Worm (Caenorhabditis elegans) whole organism, late embryonic: ENCODE results near the gene sam-10.

Experiments
- ceh-18 ChIP-seq: sonication (generic microtip); optimal IDR thresholded peaks from 2 replicates; lab custom pipeline; 2016; ENCODE audit warnings: missing genetic modification characterization, missing compliant biosample characterization
- elt-2 ChIP-seq: sonication (generic microtip); optimal IDR thresholded peaks from 2 replicates; lab custom pipeline; 2016; ENCODE audit warnings: missing genetic modification reagents, missing genetic modification characterization, missing compliant biosample characterization
- ets-4 ChIP-seq: sonication (generic microtip); optimal IDR thresholded peaks from 2 replicates; lab custom pipeline; 2016; ENCODE audit warnings: missing genetic modification characterization, missing compliant biosample characterization
- lim-6 ChIP-seq: sonication (generic microtip); optimal IDR thresholded peaks from 2 replicates; lab custom pipeline; 2016; ENCODE audit warnings: missing genetic modification characterization, missing compliant biosample characterization
- nhr-11 ChIP-seq: fragments of 150-350 bp; optimal IDR thresholded peaks from 2 replicates; lab custom pipeline; 2014; ENCODE audit warnings: missing biosample characterization, missing genetic modification characterization
- pat-9 ChIP-seq: fragments of 200-800 bp; sonication (Bioruptor generic); optimal IDR thresholded peaks from 2 replicates; lab custom pipeline; 2018; ENCODE audit warnings: mild to moderate bottlenecking, missing genetic modification characterization, moderate library complexity, missing compliant biosample characterization
- pqm-1 ChIP-seq: sonication (generic microtip); optimal IDR thresholded peaks from 2 replicates; lab custom pipeline; 2016; ENCODE audit warnings: missing genetic modification characterization, missing compliant biosample characterization

DNA sequence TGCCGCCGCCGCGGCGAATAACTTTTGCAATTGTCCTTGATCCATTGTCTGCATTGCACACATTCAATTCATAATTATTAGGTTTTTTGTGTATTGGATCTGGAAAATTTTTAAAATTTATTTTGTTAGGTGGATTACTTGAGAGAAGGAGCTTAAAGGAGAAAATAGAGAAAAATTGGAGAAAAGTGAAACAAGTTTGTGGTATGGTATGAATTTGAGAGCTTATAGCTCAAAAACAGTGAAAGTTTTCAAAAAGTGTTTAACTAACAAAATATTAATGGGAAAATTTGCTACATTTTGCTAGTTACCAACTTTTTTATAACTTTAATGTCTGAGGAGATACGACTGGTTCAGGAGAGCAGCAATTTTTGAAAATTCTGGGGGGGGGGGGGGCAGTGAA is 44.6 kb downstream of the sam-10 start, which contains the start of gene ztf-22:
- TF ChIP-seq lim-6 (tag; lab: Kevin White, UChicago) (no peak), nhr-11 (no peak), pat-9 (tag; lab: Kevin White, UChicago) (no peak), pqm-1 (no peak), ets-4 (tag; lab: Kevin White, UChicago) (no peak), ceh-18 (tag; lab: Kevin White, UChicago) (no peak), elt-2 (tag; lab: Kevin White, UChicago) (no peak)
